Worm (Caenorhabditis elegans) whole organism, young adult: ENCODE measurements around the gene csr-1.

Source experiments
- B0336.3 ChIP-seq: fragments of 200-800 bp; sonication (Bioruptor generic); IDR thresholded peaks from 2 replicates; pipeline ENCODE4 v1.3.6; 2022; ENCODE audit warnings: missing genetic modification characterization, missing compliant biosample characterization
- F22D6.2 ChIP-seq: sonication (generic microtip); optimal IDR thresholded peaks from 2 replicates; lab custom pipeline; 2016; ENCODE audit warnings: mild to moderate bottlenecking, missing genetic modification characterization, missing compliant biosample characterization
- F39B2.1 ChIP-seq: fragments of 200-800 bp; sonication (Bioruptor generic); IDR thresholded peaks from 2 replicates; pipeline ENCODE4 v1.3.6; 2022; ENCODE audit warnings: missing genetic modification reagents, missing genetic modification characterization, missing compliant biosample characterization
- F49E8.2 ChIP-seq: sonication (generic microtip); optimal IDR thresholded peaks from 3 replicates; lab custom pipeline; 2017; ENCODE audit warnings: missing genetic modification characterization, mild to moderate bottlenecking, missing compliant biosample characterization, antibody characterized with exemption, moderate library complexity; ENCODE audit not compliant: insufficient read depth
- F52B5.7 ChIP-seq: sonication (generic microtip); optimal IDR thresholded peaks from 2 replicates; lab custom pipeline; 2016; ENCODE audit warnings: mild to moderate bottlenecking, missing genetic modification characterization, missing compliant biosample characterization
- F57C9.4 ChIP-seq: sonication (generic microtip); optimal IDR thresholded peaks from 2 replicates; lab custom pipeline; 2017; ENCODE audit warnings: mild to moderate bottlenecking, missing genetic modification characterization, missing compliant biosample characterization
- K12H6.12 ChIP-seq: fragments of 200-800 bp; sonication (Bioruptor generic); optimal IDR thresholded peaks from 2 replicates; lab custom pipeline; 2018; ENCODE audit warnings: mild to moderate bottlenecking, missing genetic modification characterization, missing compliant biosample characterization
- Y53F4B.3 ChIP-seq: fragments of 200-800 bp; sonication (Bioruptor generic); IDR thresholded peaks from 2 replicates; pipeline ENCODE4 v1.3.6; 2022; ENCODE audit warnings: missing genetic modification reagents, missing genetic modification characterization, missing compliant biosample characterization
- Y67H2A.10 ChIP-seq: fragments of 200-800 bp; sonication (Bioruptor generic); conservative IDR thresholded peaks from 2 replicates; pipeline ENCODE4 v1.3.6; 2022; ENCODE audit warnings: missing genetic modification reagents, missing genetic modification characterization, missing compliant biosample characterization
- ama-1 ChIP-seq, 3 experiments: fragments of 150-350 bp in 1 of 3; sonication (generic microtip) in 2 of 3; optimal IDR thresholded peaks; 2 replicates each; lab custom pipeline; 2014 to 2018; ENCODE audit warnings: missing biosample characterization in 2 of 3, missing genetic modification characterization in 2 of 3, missing genetic modification reagents in 2 of 3
- attf-6 ChIP-seq: fragments of 200-800 bp; sonication (Bioruptor generic); IDR thresholded peaks from 2 replicates; pipeline ENCODE4 v1.3.6; 2022; ENCODE audit warnings: missing genetic modification reagents, missing genetic modification characterization, missing compliant biosample characterization
- cebp-1 ChIP-seq, 2 experiments: fragments of 200-800 bp in 1 of 2; sonication (Bioruptor generic) in 1 of 2; sonication (generic microtip) in 1 of 2; IDR thresholded peaks in 1 of 2; optimal IDR thresholded peaks in 1 of 2; 2 replicates each; pipeline versions ENCODE4 v1.3.6 to Lab custom; 2017 to 2022; ENCODE audit warnings: missing compliant biosample characterization in 2 of 2, missing genetic modification characterization in 2 of 2, mild to moderate bottlenecking in 1 of 2, missing genetic modification reagents in 1 of 2, moderate library complexity in 1 of 2
- ceh-27 ChIP-seq: fragments of 200-800 bp; sonication (Bioruptor generic); optimal IDR thresholded peaks from 2 replicates; lab custom pipeline; 2018; ENCODE audit warnings: mild to moderate bottlenecking, missing genetic modification characterization, moderate library complexity, missing compliant biosample characterization
- ceh-91 ChIP-seq: fragments of 200-800 bp; sonication (Bioruptor generic); IDR thresholded peaks from 2 replicates; pipeline ENCODE4 v1.3.6; 2022; ENCODE audit warnings: missing genetic modification reagents, missing genetic modification characterization, missing compliant biosample characterization
- chd-7 ChIP-seq: sonication (generic microtip); optimal IDR thresholded peaks from 2 replicates; lab custom pipeline; 2016; ENCODE audit warnings: mild to moderate bottlenecking, missing genetic modification characterization, moderate library complexity, missing compliant biosample characterization
- dox-1 ChIP-seq: fragments of 200-800 bp; sonication (Bioruptor generic); IDR thresholded peaks from 2 replicates; pipeline ENCODE4 v1.3.6; 2022; ENCODE audit warnings: missing genetic modification reagents, missing genetic modification characterization, missing compliant biosample characterization
- dpl-1 ChIP-seq: fragments of 150-350 bp; optimal IDR thresholded peaks from 2 replicates; lab custom pipeline; 2014; ENCODE audit warnings: missing biosample characterization, missing genetic modification reagents, missing genetic modification characterization
- egl-18 ChIP-seq: fragments of 200-800 bp; sonication (Bioruptor generic); IDR thresholded peaks from 2 replicates; pipeline ENCODE4 v1.3.6; 2022; ENCODE audit warnings: missing genetic modification reagents, missing genetic modification characterization, missing compliant biosample characterization
- fkh-3 ChIP-seq: sonication (generic microtip); optimal IDR thresholded peaks from 2 replicates; lab custom pipeline; 2016; ENCODE audit warnings: mild to moderate bottlenecking, missing genetic modification characterization, missing compliant biosample characterization
- gei-17 ChIP-seq: fragments of 200-800 bp; sonication (Bioruptor generic); optimal IDR thresholded peaks from 2 replicates; lab custom pipeline; 2018; ENCODE audit warnings: mild to moderate bottlenecking, missing genetic modification characterization, missing compliant biosample characterization
- hlh-26 ChIP-seq: fragments of 200-800 bp; sonication (Bioruptor generic); conservative IDR thresholded peaks from 2 replicates; pipeline ENCODE4 v1.3.6; 2022; ENCODE audit warnings: missing genetic modification reagents, missing genetic modification characterization, missing compliant biosample characterization
- hmg-1.2 ChIP-seq: fragments of 200-800 bp; sonication (Bioruptor generic); IDR thresholded peaks from 2 replicates; pipeline ENCODE4 v1.3.6; 2022; ENCODE audit warnings: missing genetic modification reagents, missing genetic modification characterization, missing compliant biosample characterization
- hrde-1 ChIP-seq: sonication (generic microtip); optimal IDR thresholded peaks from 2 replicates; lab custom pipeline; 2016; ENCODE audit warnings: missing genetic modification characterization, mild to moderate bottlenecking, missing compliant biosample characterization, moderate library complexity, missing genotype, missing genetic modification reagents, borderline replicate concordance
- lir-1 ChIP-seq: fragments of 200-800 bp; sonication (Bioruptor generic); conservative IDR thresholded peaks from 2 replicates; pipeline ENCODE4 v1.3.6; 2022; ENCODE audit warnings: missing genetic modification reagents, missing genetic modification characterization, missing compliant biosample characterization
- madf-3 ChIP-seq: fragments of 200-800 bp; sonication (Bioruptor generic); IDR thresholded peaks from 2 replicates; pipeline ENCODE4 v1.3.6; 2022; ENCODE audit warnings: missing genetic modification reagents, missing genetic modification characterization, missing compliant biosample characterization
- madf-8 ChIP-seq: fragments of 200-800 bp; sonication (Bioruptor generic); conservative IDR thresholded peaks from 2 replicates; pipeline ENCODE4 v1.3.6; 2022; ENCODE audit warnings: missing genetic modification reagents, missing genetic modification characterization, missing compliant biosample characterization
- nfya-1 ChIP-seq: sonication (generic microtip); optimal IDR thresholded peaks from 2 replicates; lab custom pipeline; 2017; ENCODE audit warnings: antibody characterized with exemption, missing compliant biosample characterization, missing genetic modification characterization, borderline replicate concordance; ENCODE audit not compliant: insufficient read depth
- nfya-2 ChIP-seq: fragments of 200-800 bp; sonication (Bioruptor generic); IDR thresholded peaks from 2 replicates; pipeline ENCODE4 v1.3.6; 2022; ENCODE audit warnings: missing genetic modification reagents, missing genetic modification characterization, missing compliant biosample characterization
- nhr-179 ChIP-seq: sonication (generic microtip); optimal IDR thresholded peaks from 2 replicates; lab custom pipeline; 2016; ENCODE audit warnings: mild to moderate bottlenecking, missing genetic modification characterization, missing compliant biosample characterization
- nhr-27 ChIP-seq: fragments of 200-800 bp; sonication (Bioruptor generic); optimal IDR thresholded peaks from 2 replicates; lab custom pipeline; 2018; ENCODE audit warnings: mild to moderate bottlenecking, missing genetic modification characterization, moderate library complexity, missing compliant biosample characterization
- nhr-80 ChIP-seq: sonication (generic microtip); optimal IDR thresholded peaks from 2 replicates; lab custom pipeline; 2016; ENCODE audit warnings: missing genetic modification characterization, missing compliant biosample characterization
- pbrm-1 ChIP-seq: fragments of 200-800 bp; sonication (Bioruptor generic); IDR thresholded peaks from 2 replicates; pipeline ENCODE4 v1.3.6; 2022; ENCODE audit warnings: missing genetic modification reagents, missing genetic modification characterization, missing compliant biosample characterization
- rcor-1 ChIP-seq: fragments of 200-800 bp; sonication (Bioruptor generic); IDR thresholded peaks from 2 replicates; pipeline ENCODE4 v1.3.6; 2022; ENCODE audit warnings: missing genetic modification reagents, missing genetic modification characterization, missing compliant biosample characterization
- rpc-1 ChIP-seq, 2 experiments: fragments of 150-350 bp in 1 of 2; sonication (generic microtip) in 1 of 2; optimal IDR thresholded peaks; 2 replicates each; lab custom pipeline; 2014 to 2018; ENCODE audit warnings: missing biosample characterization in 1 of 2, missing genetic modification characterization in 1 of 2, missing genetic modification reagents in 1 of 2, missing genotype in 1 of 2
- sea-2 ChIP-seq: fragments of 200-800 bp; sonication (Bioruptor generic); IDR thresholded peaks from 2 replicates; pipeline ENCODE4 v1.3.6; 2022; ENCODE audit warnings: missing genetic modification characterization, missing compliant biosample characterization
- snpc-1.1 ChIP-seq: sonication (generic microtip); optimal IDR thresholded peaks from 2 replicates; lab custom pipeline; 2017; ENCODE audit warnings: missing genetic modification characterization, mild to moderate bottlenecking, missing compliant biosample characterization, antibody characterized with exemption, moderate library complexity, missing genotype, missing genetic modification reagents; ENCODE audit not compliant: insufficient read depth
- somi-1 ChIP-seq: fragments of 200-800 bp; sonication (Bioruptor generic); optimal IDR thresholded peaks from 2 replicates; lab custom pipeline; 2018; ENCODE audit warnings: mild to moderate bottlenecking, missing genetic modification characterization, missing compliant biosample characterization
- xnd-1 ChIP-seq: sonication (generic microtip); optimal IDR thresholded peaks from 2 replicates; lab custom pipeline; 2016; ENCODE audit warnings: missing genotype, missing genetic modification reagents, missing genetic modification characterization, missing compliant biosample characterization
- zfh-2 ChIP-seq: fragments of 200-800 bp; sonication (Bioruptor generic); conservative IDR thresholded peaks from 2 replicates; pipeline ENCODE4 v1.3.6; 2022; ENCODE audit warnings: missing genetic modification reagents, missing genetic modification characterization, missing compliant biosample characterization
- ztf-22 ChIP-seq: fragments of 200-800 bp; sonication (Bioruptor generic); optimal IDR thresholded peaks from 2 replicates; lab custom pipeline; 2018; ENCODE audit warnings: mild to moderate bottlenecking, missing genetic modification characterization, moderate library complexity, missing compliant biosample characterization

Gene csr-1

ce11 chrIV:7994715-7995114 lies 37.6 kb downstream of the csr-1 start:
- TF ChIP-seq fkh-3 (tag; lab: Kevin White, UChicago) (no peak), madf-8 (GFP tag; lab: Robert Waterston, UW) (no peak), F49E8.2 (tag; lab: Kevin White, UChicago) (no peak)

DNA sequence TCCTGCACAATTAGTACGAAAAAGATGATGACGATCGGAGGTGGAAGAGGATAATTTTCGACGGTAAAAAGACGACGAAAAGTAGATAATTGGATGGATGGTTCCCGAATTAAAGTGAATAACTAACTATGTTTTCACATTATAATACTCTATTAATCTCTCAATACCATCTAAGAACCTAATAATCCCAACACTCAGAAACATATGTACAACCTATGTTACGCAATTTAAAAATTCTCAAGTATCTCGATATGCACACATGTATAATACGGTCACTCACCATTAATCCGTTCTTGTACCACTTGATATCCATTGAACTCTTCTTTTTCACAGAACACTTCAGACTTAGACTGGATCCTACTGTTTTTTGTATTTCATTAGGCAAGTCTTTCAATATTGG lies 43.7 kb downstream of the csr-1 start:
- no peak for TF ChIP-seq B0336.3
- no peak for TF ChIP-seq ceh-91 (GFP tag; lab: Robert Waterston, UW)
- TF ChIP-seq somi-1, result no peak
- no peak for TF ChIP-seq hmg-1.2 (GFP tag; lab: Robert Waterston, UW)
- no peak for TF ChIP-seq lir-1 (GFP tag; lab: Robert Waterston, UW)
- no peak for TF ChIP-seq madf-3
- no peak for TF ChIP-seq hrde-1 (tag; lab: Kevin White, UChicago)
- no peak for TF ChIP-seq K12H6.12 (tag; lab: Kevin White, UChicago)
- TF ChIP-seq Y53F4B.3 (GFP tag; lab: Robert Waterston, UW), result no peak

- no peak for TF ChIP-seq rcor-1
- no peak for TF ChIP-seq F52B5.7
- TF ChIP-seq somi-1, result no peak
- no peak for TF ChIP-seq cebp-1 (GFP tag; IDR thresholded peaks at IDR 0.05; lab: Robert Waterston, UW)
- no peak for TF ChIP-seq cebp-1 (tag; optimal IDR thresholded peaks at IDR 0.05; lab: Kevin White, UChicago)
- no peak for TF ChIP-seq nhr-179 (tag; lab: Kevin White, UChicago)
- no peak for TF ChIP-seq ztf-22 (GFP tag; lab: Kevin White, UChicago)
- no peak for TF ChIP-seq dox-1 (GFP tag; lab: Robert Waterston, UW)
- TF ChIP-seq xnd-1 (tag; lab: Kevin White, UChicago), result no peak
- TF ChIP-seq nhr-80, result no peak
- no peak for TF ChIP-seq hlh-26 (GFP tag; lab: Robert Waterston, UW)
- no peak for TF ChIP-seq Y67H2A.10
- TF ChIP-seq nfya-1 (tag; lab: Kevin White, UChicago), result no peak
- no peak for TF ChIP-seq nfya-2
- no peak for TF ChIP-seq egl-18
- TF ChIP-seq snpc-1.1 (tag; lab: Kevin White, UChicago), result no peak
- TF ChIP-seq gei-17, result no peak
These were observed 47.0 kb downstream of the csr-1 start, which contains the start of gene rig-4 for ce11 chrIV:8004019-8004418. Gene rig-4, minus strand, starts transcription at chrIV:8004119.

DNA sequence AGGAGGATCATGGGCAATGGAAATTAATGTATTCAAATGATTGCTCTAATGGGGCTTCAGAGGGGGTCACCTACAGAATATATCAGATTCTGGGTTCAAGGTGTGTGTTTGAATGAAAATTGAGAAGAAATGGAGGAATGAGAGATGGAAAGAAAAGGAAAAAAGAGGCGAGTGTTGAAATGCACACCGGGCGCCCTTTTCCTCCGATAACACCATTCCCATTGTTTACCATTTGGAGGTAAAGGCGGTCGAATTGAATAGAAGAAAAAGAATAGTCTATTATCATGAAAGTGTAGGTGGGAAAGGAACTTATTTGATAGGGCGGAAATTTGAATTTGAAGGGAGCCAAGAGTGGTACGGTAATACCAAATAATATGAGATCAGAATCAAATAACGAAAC lies 48.3 kb downstream of the csr-1 start:
- TF ChIP-seq F39B2.1 (no peak), F49E8.2 (tag; lab: Kevin White, UChicago) (no peak), ama-1 (optimal IDR thresholded peaks at IDR 0.05; lab: Kevin White, UChicago) (no peak), ama-1 (GFP tag; optimal IDR thresholded peaks at IDR 0.05; lab: Kevin White, UChicago) (no peak), F57C9.4 (no peak), nhr-80 (peak; percentile 64), zfh-2 (no peak), nhr-27 (no peak)

ce11 chrIV:8006161-8006560 lies 49.1 kb downstream of the csr-1 start:
- TF ChIP-seq sea-2 (GFP tag; lab: Robert Waterston, UW) (no peak), ceh-27 (GFP tag; lab: Kevin White, UChicago) (no peak), rpc-1 (optimal IDR thresholded peaks at IDR 0.05; lab: Kevin White, UChicago) (no peak), rpc-1 (tag; optimal IDR thresholded peaks at IDR 0.05; lab: Kevin White, UChicago) (no peak), Y53F4B.3 (GFP tag; lab: Robert Waterston, UW) (no peak), chd-7 (tag; lab: Kevin White, UChicago) (no peak), egl-18 (no peak), dpl-1 (GFP tag; lab: Kevin White, UChicago) (no peak), pbrm-1 (no peak), F22D6.2 (no peak), attf-6 (GFP tag; lab: Robert Waterston, UW) (no peak)
- TF ChIP-seq, all 124 proteins: peak for 0
